Fruit fly (Drosophila melanogaster): ENCODE measurements around the gene Prosbeta6.

- TF ChIP-seq CTCF (optimal IDR thresholded peaks at IDR 0.05) (no peak), CG8478 (optimal IDR thresholded peaks at IDR 0.05) (no peak)
These were observed 2.8 kb upstream of the Prosbeta6 start for dm6 chr3L:16612972-16613371.
